Worm (Caenorhabditis elegans): Measurements from ENCODE around the gene ins-35.
"Not testable (repeated sequence)": the region's sequence is repeated elsewhere in the genome, so short reads cannot be mapped to it uniquely, and the experiment has no call there.

The ins-35 gene

DNA sequence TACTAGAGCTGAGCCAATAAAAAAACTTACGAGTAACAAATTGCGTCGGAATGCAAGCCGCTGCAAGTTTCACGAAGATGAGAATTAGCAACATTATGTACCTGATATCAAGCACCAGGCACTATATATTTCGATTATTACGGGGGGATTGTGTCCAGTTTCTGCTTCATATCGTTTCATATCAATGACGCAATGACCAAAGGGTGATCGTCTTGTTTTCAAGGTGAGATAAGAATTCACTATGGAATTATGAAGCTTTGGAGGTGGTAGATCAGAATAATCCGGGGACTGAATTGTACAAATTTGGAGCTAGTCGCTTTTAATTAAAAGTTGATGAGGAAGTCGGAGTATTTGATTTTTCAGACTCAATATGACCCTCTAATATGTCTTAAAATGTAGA is 8.5 kb upstream of the ins-35 start, which contains the start of gene K02E2.8:
TSS of gene K02E2.8 (minus strand) at position 101 of the 400 bp plus-strand sequence.
- no peak for TF ChIP-seq zag-1 (tag; optimal IDR thresholded peaks at IDR 0.05)
- TF ChIP-seq mbf-1 (tag; optimal IDR thresholded peaks at IDR 0.05), result no peak
- no peak for TF ChIP-seq elt-3 (tag; optimal IDR thresholded peaks at IDR 0.05)
- TF ChIP-seq nhr-10 (tag; optimal IDR thresholded peaks at IDR 0.05), result no peak
- no peak for TF ChIP-seq unc-62 (GFP tag; optimal IDR thresholded peaks at IDR 0.05)
- no peak for TF ChIP-seq nhr-23 (tag; optimal IDR thresholded peaks at IDR 0.05)
- TF ChIP-seq sma-9 (GFP tag; optimal IDR thresholded peaks at IDR 0.05), result no peak
- TF ChIP-seq sma-9 (tag; optimal IDR thresholded peaks at IDR 0.05), result no peak
- no peak for TF ChIP-seq unc-39 (tag; optimal IDR thresholded peaks at IDR 0.05)
- TF ChIP-seq nhr-25 (tag; optimal IDR thresholded peaks at IDR 0.05), result no peak
- no peak for TF ChIP-seq ztf-4 (tag; optimal IDR thresholded peaks at IDR 0.05)

- not testable (repeated sequence) for TF ChIP-seq lin-13 (GFP tag; optimal IDR thresholded peaks at IDR 0.05); alr-1 (tag; optimal IDR thresholded peaks at IDR 0.05); nhr-77 (tag; optimal IDR thresholded peaks at IDR 0.05)
These were observed 6.2 kb upstream of the ins-35 start, which contains the start of gene srh-177 for ce11 chrV:20369153-20369552. Gene srh-177, minus strand, starts transcription at chrV:20369253.

DNA sequence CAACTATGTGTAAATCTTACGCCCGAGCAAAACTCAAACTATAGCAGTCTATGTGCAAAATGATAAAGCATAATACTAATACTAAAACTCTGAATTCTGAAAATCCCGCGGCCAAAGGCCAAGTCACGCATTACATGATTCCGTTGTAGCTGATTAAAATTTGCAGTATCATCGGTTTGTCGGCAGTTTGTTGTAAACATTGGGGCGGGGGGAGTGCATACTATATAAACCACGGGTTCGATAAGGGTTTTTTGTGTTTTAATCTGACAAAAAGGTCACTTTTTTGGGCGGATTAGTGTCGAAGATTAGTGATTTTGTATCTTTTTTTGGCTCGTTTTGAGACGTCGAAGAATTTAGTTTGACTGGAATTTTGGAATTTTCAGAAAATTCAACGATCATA is 852 bp upstream of the ins-35 start:
- TF ChIP-seq sma-9 (GFP tag; optimal IDR thresholded peaks at IDR 0.05) (no peak), sma-9 (tag; optimal IDR thresholded peaks at IDR 0.05) (no peak), gmeb-1 (tag; optimal IDR thresholded peaks at IDR 0.05) (peak; percentile 34)

- TF ChIP-seq aly-2 (tag; optimal IDR thresholded peaks at IDR 0.05), result no peak
- no peak for TF ChIP-seq lin-39 (tag; optimal IDR thresholded peaks at IDR 0.05)
These were observed 734 bp downstream of the ins-35 start for ce11 chrV:20376070-20376469.

ce11 chrV:20380320-20380719 is 5.0 kb downstream of the ins-35 start, which contains the start of gene K02E2.6:
Gene K02E2.6, plus strand, starts transcription at chrV:20380561.
- no peak for TF ChIP-seq nhr-23 (tag; optimal IDR thresholded peaks at IDR 0.05)
- peak; percentile 12 for TF ChIP-seq nhr-129 (tag; optimal IDR thresholded peaks at IDR 0.05)
- no peak for TF ChIP-seq mab-5 (tag; optimal IDR thresholded peaks at IDR 0.05)
- no peak for TF ChIP-seq lin-39 (tag; optimal IDR thresholded peaks at IDR 0.05)
- TF ChIP-seq unc-55 (GFP tag; optimal IDR thresholded peaks at IDR 0.05), result peak; percentile 37

- TF ChIP-seq dmd-4 (tag; optimal IDR thresholded peaks at IDR 0.05), result no peak
- TF ChIP-seq nhr-11 (tag; optimal IDR thresholded peaks at IDR 0.05), result no peak
- TF ChIP-seq gmeb-1 (tag; optimal IDR thresholded peaks at IDR 0.05), result peak; percentile 3
- no peak for TF ChIP-seq ceh-82 (tag; optimal IDR thresholded peaks at IDR 0.05)
- TF ChIP-seq nhr-129 (tag; optimal IDR thresholded peaks at IDR 0.05), result peak; percentile 65
- peak; percentile 67 for TF ChIP-seq unc-55 (GFP tag; optimal IDR thresholded peaks at IDR 0.05)
- peak; percentile 68 for TF ChIP-seq F13H6.1 (tag; optimal IDR thresholded peaks at IDR 0.05)
- peak; percentile 3 for TF ChIP-seq lin-13 (GFP tag; optimal IDR thresholded peaks at IDR 0.05)
- no peak for TF ChIP-seq nhr-12 (tag; optimal IDR thresholded peaks at IDR 0.05)
- no peak for TF ChIP-seq ZK546.5 (tag; optimal IDR thresholded peaks at IDR 0.05)
- no peak for TF ChIP-seq ztf-11 (tag; optimal IDR thresholded peaks at IDR 0.05)
- TF ChIP-seq lsy-2 (tag; optimal IDR thresholded peaks at IDR 0.05), result peak in 1 of 2 experiments; percentile 60
- no peak for TF ChIP-seq mbf-1 (tag; optimal IDR thresholded peaks at IDR 0.05)
- peak; percentile 98 for TF ChIP-seq crh-2 (tag; optimal IDR thresholded peaks at IDR 0.05)
- TF ChIP-seq C34F6.9 (tag; optimal IDR thresholded peaks at IDR 0.05), result peak; percentile 80
- TF ChIP-seq mdl-1 (tag; optimal IDR thresholded peaks at IDR 0.05), result peak; percentile 18 to 33
- TF ChIP-seq fos-1 (tag; optimal IDR thresholded peaks at IDR 0.05), result peak; percentile 12
- TF ChIP-seq sma-3 (GFP tag; optimal IDR thresholded peaks at IDR 0.05), result peak; percentile 39
- TF ChIP-seq zag-1 (tag; optimal IDR thresholded peaks at IDR 0.05), result peak; percentile 9
These were observed 7.8 kb downstream of the ins-35 start, which contains the start of gene K02E2.11 for ce11 chrV:20383065-20383609. Gene K02E2.11, plus strand, starts transcription at chrV:20383315.

Measured in whole organism, L2 larva.